Fruit fly (Drosophila melanogaster): Measurements from ENCODE around the gene Msh6.

Gene Msh6

dm6 chr3L:15174086-15174485, 15.7 kb upstream of the Msh6 start (continued):
- TF ChIP-seq CG6808 (GFP tag; optimal IDR thresholded peaks at IDR 0.05) (peak; percentile 57), cyc (GFP tag; optimal IDR thresholded peaks at IDR 0.05) (peak; percentile 12), topi (GFP tag; optimal IDR thresholded peaks at IDR 0.05) (peak; percentile 42), Hr39 (GFP tag; optimal IDR thresholded peaks at IDR 0.05) (peak; percentile 22), CG1621 (tag; optimal IDR thresholded peaks at IDR 0.05) (peak; percentile 38), CG4318 (GFP tag; optimal IDR thresholded peaks at IDR 0.05) (no peak), dac (GFP tag; optimal IDR thresholded peaks at IDR 0.05) (no peak), CG31627 (GFP tag; optimal IDR thresholded peaks at IDR 0.05) (no peak), salr (GFP tag; optimal IDR thresholded peaks at IDR 0.05) (peak; percentile 3 to 7), CG3032 (tag; optimal IDR thresholded peaks at IDR 0.05) (peak; percentile 81), Gug (GFP tag; IDR thresholded peaks at IDR 0.05) (no peak), CG11762 (GFP tag; optimal IDR thresholded peaks at IDR 0.05; ENCODE audit: insufficient read depth) (no peak), Hr38 (GFP tag; optimal IDR thresholded peaks at IDR 0.05) (no peak), CG8119 (GFP tag; IDR thresholded peaks at IDR 0.05) (peak; percentile 42; the same call in 1 of the 3 replicates), acj6 (GFP tag; optimal IDR thresholded peaks at IDR 0.05) (peak; percentile 72), fd85E (GFP tag; optimal IDR thresholded peaks at IDR 0.05) (no peak), CG3919 (GFP tag; optimal IDR thresholded peaks at IDR 0.05) (peak; percentile 48), Sox102F (GFP tag; optimal IDR thresholded peaks at IDR 0.05) (peak; percentile 19), CG10631 (GFP tag; optimal IDR thresholded peaks at IDR 0.05) (peak; percentile 80), eg (GFP tag; IDR thresholded peaks at IDR 0.05) (no peak), Blimp-1 (GFP tag; optimal IDR thresholded peaks at IDR 0.05) (no peak), CG6854 (GFP tag; optimal IDR thresholded peaks at IDR 0.05) (peak; percentile 9)

- TF ChIP-seq Eip78C (GFP tag) (peak; percentile 55), Lpt (GFP tag; optimal IDR thresholded peaks at IDR 0.05) (no peak), CG3032 (tag; optimal IDR thresholded peaks at IDR 0.05) (no peak), CG32006 (GFP tag; optimal IDR thresholded peaks at IDR 0.05) (peak; percentile 10), acj6 (GFP tag; optimal IDR thresholded peaks at IDR 0.05) (no peak), CG6854 (GFP tag; optimal IDR thresholded peaks at IDR 0.05) (no peak)
These were observed 14.2 kb upstream of the Msh6 start for dm6 chr3L:15172404-15173055.

- no peak for TF ChIP-seq acj6 (GFP tag; optimal IDR thresholded peaks at IDR 0.05)
- no peak for TF ChIP-seq CG1621 (tag; optimal IDR thresholded peaks at IDR 0.05)
- TF ChIP-seq CG3919 (GFP tag; optimal IDR thresholded peaks at IDR 0.05), result peak; percentile 34
- TF ChIP-seq CG9139 (GFP tag; optimal IDR thresholded peaks at IDR 0.05), result no peak
- TF ChIP-seq Sox15 (GFP tag; optimal IDR thresholded peaks at IDR 0.05), result no peak
- peak; percentile 42 for TF ChIP-seq svp (GFP tag)
- no peak for TF ChIP-seq Hr39 (GFP tag; optimal IDR thresholded peaks at IDR 0.05)
- TF ChIP-seq spab (GFP tag; optimal IDR thresholded peaks at IDR 0.05), result no peak
- peak; percentile 65 for TF ChIP-seq Eip78C (GFP tag)
- TF ChIP-seq CG6792 (GFP tag; optimal IDR thresholded peaks at IDR 0.05), result no peak
- TF ChIP-seq Hr4 (GFP tag; optimal IDR thresholded peaks at IDR 0.05), result peak; percentile 53
- no peak for TF ChIP-seq CG11762 (GFP tag; optimal IDR thresholded peaks at IDR 0.05; ENCODE audit: insufficient read depth)
- no peak for TF ChIP-seq CG8632 (GFP tag; optimal IDR thresholded peaks at IDR 0.05)
- TF ChIP-seq Blimp-1 (GFP tag; optimal IDR thresholded peaks at IDR 0.05), result no peak
- no peak for TF ChIP-seq Met (GFP tag; optimal IDR thresholded peaks at IDR 0.05)
- TF ChIP-seq CG6163 (GFP tag; IDR thresholded peaks at IDR 0.05), result 0 out of 3 replicates have a peak, but pooled peaks have one; percentile 17
- TF ChIP-seq salr (GFP tag; optimal IDR thresholded peaks at IDR 0.05), result peak in 1 of 2 experiments; percentile 35
- TF ChIP-seq net (GFP tag; optimal IDR thresholded peaks at IDR 0.05), result peak; percentile 35
- no peak for TF ChIP-seq Eip75B (GFP tag; optimal IDR thresholded peaks at IDR 0.05)
- TF ChIP-seq topi (GFP tag; optimal IDR thresholded peaks at IDR 0.05), result no peak
- peak; percentile 36 for TF ChIP-seq CG4318 (GFP tag; optimal IDR thresholded peaks at IDR 0.05)
- TF ChIP-seq Hr38 (GFP tag; optimal IDR thresholded peaks at IDR 0.05), result no peak
- TF ChIP-seq fkh (GFP tag; optimal IDR thresholded peaks at IDR 0.05), result no peak
- no peak for TF ChIP-seq CG3032 (tag; optimal IDR thresholded peaks at IDR 0.05)
- TF ChIP-seq pdm3 (GFP tag; optimal IDR thresholded peaks at IDR 0.05), result no peak
- peak; percentile 77 for TF ChIP-seq CG15336 (GFP tag; IDR thresholded peaks at IDR 0.05)
- peak; percentile 39 for TF ChIP-seq CG6276 (GFP tag; optimal IDR thresholded peaks at IDR 0.05)
- TF ChIP-seq Smox (GFP tag; optimal IDR thresholded peaks at IDR 0.05), result no peak
- TF ChIP-seq CG34406 (GFP tag; optimal IDR thresholded peaks at IDR 0.05), result no peak
- TF ChIP-seq CG8319 (GFP tag; optimal IDR thresholded peaks at IDR 0.05), result no peak
- TF ChIP-seq cyc (GFP tag; optimal IDR thresholded peaks at IDR 0.05), result no peak
- no peak for TF ChIP-seq lz (GFP tag; optimal IDR thresholded peaks at IDR 0.05)
- TF ChIP-seq achi (GFP tag; optimal IDR thresholded peaks at IDR 0.05), result peak; percentile 37
- TF ChIP-seq eg (GFP tag; IDR thresholded peaks at IDR 0.05), result peak; percentile 53; the same call in 1 of the 3 replicates
These were observed 13.5 kb upstream of the Msh6 start for dm6 chr3L:15171769-15172403.
